Fruit fly (Drosophila melanogaster): ENCODE data around the gene Ccp84Ad.

- TF ChIP-seq EcR (GFP tag; optimal IDR thresholded peaks at IDR 0.05) (peak; percentile 84), CG9948 (tag; optimal IDR thresholded peaks at IDR 0.05) (peak; percentile 4), CG32121 (GFP tag; IDR thresholded peaks at IDR 0.05) (no peak), Pif1A (GFP tag; optimal IDR thresholded peaks at IDR 0.05) (no peak), CG34367 (tag; optimal IDR thresholded peaks at IDR 0.05) (no peak), CG13204 (GFP tag; optimal IDR thresholded peaks at IDR 0.05) (no peak), D1 (tag; optimal IDR thresholded peaks at IDR 0.05) (no peak), Pif1B (GFP tag; optimal IDR thresholded peaks at IDR 0.05) (no peak), fd96Ca (GFP tag; IDR thresholded peaks at IDR 0.05) (no peak)
These were observed 35.0 kb upstream of the Ccp84Ad start, which contains the start of the genes CG1307 and twr for dm6 chr3R:6657278-6658246.

All from whole organism, pupa.